Worm (Caenorhabditis elegans) whole organism, late embryonic: Measurements from ENCODE around the gene F55A11.6.

Experiments used
- F13H6.1 ChIP-seq: sonication (generic microtip); optimal IDR thresholded peaks from 2 replicates; lab custom pipeline; 2016; ENCODE audit warnings: missing genetic modification characterization, missing compliant biosample characterization
- K02D7.2 ChIP-seq: sonication (generic microtip); optimal IDR thresholded peaks from 2 replicates; lab custom pipeline; 2017; ENCODE audit warnings: mild to moderate bottlenecking, missing genetic modification characterization, missing compliant biosample characterization
- ama-1 ChIP-seq: fragments of 150-350 bp; optimal IDR thresholded peaks from 2 replicates; lab custom pipeline; 2014
- ceh-9 ChIP-seq: sonication (generic microtip); optimal IDR thresholded peaks from 2 replicates; lab custom pipeline; 2016; ENCODE audit warnings: mild to moderate bottlenecking, missing genetic modification characterization, inconsistent platforms, missing compliant biosample characterization
- madf-2 ChIP-seq: sonication (generic microtip); optimal IDR thresholded peaks from 2 replicates; lab custom pipeline; 2017; ENCODE audit warnings: missing genetic modification characterization, missing compliant biosample characterization
- pag-3 ChIP-seq: sonication (generic microtip); optimal IDR thresholded peaks from 2 replicates; lab custom pipeline; 2016; ENCODE audit warnings: missing compliant biosample characterization, missing genetic modification characterization, borderline replicate concordance
- pat-9 ChIP-seq: fragments of 200-800 bp; sonication (Bioruptor generic); optimal IDR thresholded peaks from 2 replicates; lab custom pipeline; 2018; ENCODE audit warnings: mild to moderate bottlenecking, missing genetic modification characterization, moderate library complexity, missing compliant biosample characterization
- pha-4 ChIP-seq: fragments of 150-350 bp; optimal IDR thresholded peaks from 2 replicates; lab custom pipeline; 2018; ENCODE audit warnings: missing biosample characterization, missing genetic modification reagents, missing genetic modification characterization
- sox-4 ChIP-seq: sonication (generic microtip); optimal IDR thresholded peaks from 2 replicates; lab custom pipeline; 2017; ENCODE audit warnings: mild to moderate bottlenecking, missing genetic modification characterization, inconsistent platforms, missing compliant biosample characterization
- syd-9 ChIP-seq: sonication (generic microtip); optimal IDR thresholded peaks from 2 replicates; lab custom pipeline; 2016; ENCODE audit warnings: mild to moderate bottlenecking, missing genetic modification characterization, moderate library complexity, missing compliant biosample characterization
- tbx-2 ChIP-seq: sonication (generic microtip); optimal IDR thresholded peaks from 2 replicates; lab custom pipeline; 2016; ENCODE audit warnings: missing genetic modification characterization, missing compliant biosample characterization
- tbx-7 ChIP-seq: sonication (generic microtip); optimal IDR thresholded peaks from 2 replicates; lab custom pipeline; 2016; ENCODE audit warnings: missing genotype, missing genetic modification characterization, missing compliant biosample characterization
- unc-55 ChIP-seq: sonication (generic microtip); optimal IDR thresholded peaks from 2 replicates; lab custom pipeline; 2017; ENCODE audit warnings: missing biosample characterization, missing genetic modification reagents, missing genetic modification characterization
- unc-86 ChIP-seq: sonication (generic microtip); optimal IDR thresholded peaks from 2 replicates; lab custom pipeline; 2016; ENCODE audit warnings: missing genetic modification characterization, missing compliant biosample characterization

- TF ChIP-seq tbx-7, result no peak
- TF ChIP-seq pat-9, result no peak
- TF ChIP-seq ama-1 (lab: Kevin White, UChicago), result no peak
- TF ChIP-seq unc-86 (tag; lab: Kevin White, UChicago), result no peak
- peak; percentile 9 for TF ChIP-seq unc-55 (GFP tag; lab: Kevin White, UChicago)
- no peak for TF ChIP-seq syd-9 (tag; lab: Kevin White, UChicago)
- no peak for TF ChIP-seq ceh-9 (tag; lab: Kevin White, UChicago)
- TF ChIP-seq madf-2 (tag; lab: Kevin White, UChicago), result no peak
- no peak for TF ChIP-seq sox-4 (tag; lab: Kevin White, UChicago)
- TF ChIP-seq K02D7.2, result no peak
- TF ChIP-seq pag-3 (tag; lab: Kevin White, UChicago), result no peak
- no peak for TF ChIP-seq tbx-2 (tag; lab: Kevin White, UChicago)
- no peak for TF ChIP-seq F13H6.1 (tag; lab: Kevin White, UChicago)
- TF ChIP-seq pha-4 (tag; lab: Kevin White, UChicago), result no peak
These were observed 43.2 kb upstream of the F55A11.6 start, which contains the start of gene npp-22 for ce11 chrV:11733460-11733859.
